Worm (Caenorhabditis elegans) whole organism, L4 larva: Measurements from ENCODE around the gene inso-1.

Source experiments
- F26F4.8 ChIP-seq: fragments of 200-800 bp; sonication (Bioruptor generic); conservative IDR thresholded peaks from 2 replicates; pipeline ENCODE4 v1.3.6; 2022; ENCODE audit warnings: missing genetic modification characterization, missing compliant biosample characterization
- F37D6.2 ChIP-seq: sonication (generic microtip); optimal IDR thresholded peaks from 2 replicates; lab custom pipeline; 2016; ENCODE audit warnings: mild to moderate bottlenecking, missing genetic modification characterization, missing compliant biosample characterization
- R02D3.7 ChIP-seq: fragments of 150-350 bp; sonication (generic microtip); optimal IDR thresholded peaks from 3 replicates; lab custom pipeline; 2014; ENCODE audit warnings: missing biosample characterization, missing genetic modification characterization
- T26A8.4 ChIP-seq: fragments of 200-800 bp; sonication (Bioruptor generic); IDR thresholded peaks from 2 replicates; pipeline ENCODE4 v1.3.6; 2022; ENCODE audit warnings: missing genetic modification characterization, missing compliant biosample characterization
- Y105C5A.15 ChIP-seq: fragments of 200-800 bp; sonication (Bioruptor generic); IDR thresholded peaks from 2 replicates; pipeline ENCODE4 v1.3.6; 2022; ENCODE audit warnings: missing genetic modification characterization, missing compliant biosample characterization
- Y75B8A.6 ChIP-seq: fragments of 200-800 bp; sonication (Bioruptor generic); IDR thresholded peaks from 2 replicates; pipeline ENCODE4 v1.3.6; 2022; ENCODE audit warnings: missing genetic modification reagents, missing genetic modification characterization, missing compliant biosample characterization
- ZK337.2 ChIP-seq: fragments of 200-800 bp; sonication (Bioruptor generic); IDR thresholded peaks from 2 replicates; pipeline ENCODE4 v1.3.6; 2022; ENCODE audit warnings: missing genetic modification reagents, missing genetic modification characterization, missing compliant biosample characterization
- ZK546.5 ChIP-seq, 2 experiments: sonication (generic microtip); optimal IDR thresholded peaks; 2 replicates each; lab custom pipeline; 2017; ENCODE audit warnings: missing biosample characterization in 2 of 2, missing genetic modification characterization in 2 of 2
- aly-2 ChIP-seq: sonication (generic microtip); optimal IDR thresholded peaks from 2 replicates; lab custom pipeline; 2018; ENCODE audit warnings: missing biosample characterization, missing genetic modification characterization
- ama-1 ChIP-seq: fragments of 150-350 bp; optimal IDR thresholded peaks from 2 replicates; lab custom pipeline; 2014; ENCODE audit warnings: inconsistent platforms, mixed read lengths
- attf-4 ChIP-seq: sonication (generic microtip); optimal IDR thresholded peaks from 3 replicates; lab custom pipeline; 2017; ENCODE audit warnings: missing biosample characterization, missing genetic modification characterization
- ceh-20 ChIP-seq: fragments of 200-800 bp; sonication (Bioruptor generic); IDR thresholded peaks from 2 replicates; pipeline ENCODE4 v1.3.6; 2022; ENCODE audit warnings: missing genetic modification reagents, missing genetic modification characterization, missing compliant biosample characterization
- ceh-28 ChIP-seq: fragments of 150-350 bp; optimal IDR thresholded peaks from 2 replicates; lab custom pipeline; 2014; ENCODE audit warnings: missing biosample characterization, missing genetic modification reagents, missing genetic modification characterization
- ceh-32 ChIP-seq: sonication (generic microtip); optimal IDR thresholded peaks from 2 replicates; lab custom pipeline; 2016; ENCODE audit warnings: mild to moderate bottlenecking, missing genetic modification characterization, missing compliant biosample characterization; ENCODE audit not compliant: poor library complexity
- ceh-44 ChIP-seq: fragments of 200-800 bp; sonication (Bioruptor generic); IDR thresholded peaks from 2 replicates; pipeline ENCODE4 v1.3.6; 2022; ENCODE audit warnings: missing genetic modification reagents, missing genetic modification characterization, missing compliant biosample characterization
- ceh-82 ChIP-seq: sonication (generic microtip); optimal IDR thresholded peaks from 2 replicates; lab custom pipeline; 2017; ENCODE audit warnings: missing biosample characterization, missing genetic modification characterization
- daf-16 ChIP-seq, 3 experiments: sonication (generic microtip); optimal IDR thresholded peaks; 2 replicates each; lab custom pipeline; 2016 to 2017; ENCODE audit warnings: missing genetic modification characterization in 3 of 3, missing genetic modification reagents in 3 of 3, mild to moderate bottlenecking in 2 of 3, missing compliant biosample characterization in 2 of 3, missing biosample characterization in 1 of 3, moderate library complexity in 1 of 3
- daf-19 ChIP-seq: fragments of 200-800 bp; sonication (Bioruptor generic); conservative IDR thresholded peaks from 2 replicates; pipeline ENCODE4 v1.3.6; 2022; ENCODE audit warnings: missing genetic modification characterization, missing compliant biosample characterization
- daf-8 ChIP-seq: fragments of 200-800 bp; sonication (Bioruptor generic); IDR thresholded peaks from 2 replicates; pipeline ENCODE4 v1.3.6; 2022; ENCODE audit warnings: missing genetic modification characterization, missing compliant biosample characterization
- dmd-9 ChIP-seq: fragments of 200-800 bp; sonication (Bioruptor generic); IDR thresholded peaks from 2 replicates; pipeline ENCODE4 v1.3.6; 2022; ENCODE audit warnings: missing genetic modification reagents, missing genetic modification characterization, missing compliant biosample characterization
- duxl-1 ChIP-seq: sonication (generic microtip); optimal IDR thresholded peaks from 2 replicates; lab custom pipeline; 2016; ENCODE audit warnings: mild to moderate bottlenecking, missing genetic modification characterization, moderate library complexity, missing compliant biosample characterization; ENCODE audit not compliant: poor library complexity
- egl-43 ChIP-seq: fragments of 200-800 bp; sonication (Bioruptor generic); IDR thresholded peaks from 2 replicates; pipeline ENCODE4 v1.3.6; 2022; ENCODE audit warnings: missing genetic modification reagents, missing genetic modification characterization, missing compliant biosample characterization
- fkh-10 ChIP-seq: fragments of 150-350 bp; optimal IDR thresholded peaks from 2 replicates; lab custom pipeline; 2014; ENCODE audit warnings: missing biosample characterization, missing genetic modification reagents, missing genetic modification characterization
- fos-1 ChIP-seq: fragments of 150-350 bp; optimal IDR thresholded peaks from 2 replicates; lab custom pipeline; 2014; ENCODE audit warnings: missing biosample characterization, missing genetic modification characterization
- gei-8 ChIP-seq: fragments of 200-800 bp; sonication (Bioruptor generic); optimal IDR thresholded peaks from 2 replicates; lab custom pipeline; 2018; ENCODE audit warnings: mild to moderate bottlenecking, missing genetic modification characterization, missing compliant biosample characterization
- hif-1 ChIP-seq, 2 experiments: sonication (generic microtip); optimal IDR thresholded peaks; 2 replicates each; lab custom pipeline; 2016 to 2017; ENCODE audit warnings: missing compliant biosample characterization in 2 of 2, missing genetic modification characterization in 2 of 2, missing genetic modification reagents in 2 of 2, missing genotype in 2 of 2, mild to moderate bottlenecking in 1 of 2
- hlh-11 ChIP-seq: fragments of 200-800 bp; sonication (Bioruptor generic); optimal IDR thresholded peaks from 2 replicates; lab custom pipeline; 2018; ENCODE audit warnings: mild to moderate bottlenecking, missing genetic modification characterization, missing compliant biosample characterization
- hmg-1.1 ChIP-seq: fragments of 200-800 bp; sonication (Bioruptor generic); IDR thresholded peaks from 2 replicates; pipeline ENCODE4 v1.3.6; 2022; ENCODE audit warnings: missing genetic modification reagents, missing genetic modification characterization, missing compliant biosample characterization
- jun-1 ChIP-seq: fragments of 150-350 bp; optimal IDR thresholded peaks from 2 replicates; lab custom pipeline; 2014; ENCODE audit warnings: missing biosample characterization, missing genetic modification reagents, missing genetic modification characterization
- lim-7 ChIP-seq: fragments of 200-800 bp; sonication (Bioruptor generic); IDR thresholded peaks from 2 replicates; pipeline ENCODE4 v1.3.6; 2022; ENCODE audit warnings: missing genetic modification characterization, missing compliant biosample characterization
- lin-13 ChIP-seq: fragments of 150-350 bp; optimal IDR thresholded peaks from 2 replicates; lab custom pipeline; 2014; ENCODE audit warnings: missing biosample characterization, missing genetic modification reagents, missing genetic modification characterization
- lin-38 ChIP-seq: fragments of 200-800 bp; sonication (Bioruptor generic); IDR thresholded peaks from 2 replicates; pipeline ENCODE4 v1.3.6; 2022; ENCODE audit warnings: missing genetic modification reagents, missing genetic modification characterization, missing compliant biosample characterization
- lir-3 ChIP-seq: sonication (generic microtip); optimal IDR thresholded peaks from 2 replicates; lab custom pipeline; 2016; ENCODE audit warnings: mild to moderate bottlenecking, missing genetic modification characterization, missing compliant biosample characterization
- lsy-2 ChIP-seq, 2 experiments: fragments of 150-350 bp in 1 of 2; sonication (generic microtip) in 1 of 2; optimal IDR thresholded peaks; 2 replicates each; lab custom pipeline; 2014 to 2017; ENCODE audit warnings: missing biosample characterization in 2 of 2, missing genetic modification characterization in 2 of 2
- madf-5 ChIP-seq, 2 experiments: fragments of 200-800 bp; sonication (Bioruptor generic); IDR thresholded peaks; 2 replicates each; pipeline ENCODE4 v1.3.6; 2022; ENCODE audit warnings: missing compliant biosample characterization in 2 of 2, missing genetic modification characterization in 2 of 2
- mdt-29 ChIP-seq: fragments of 200-800 bp; sonication (Bioruptor generic); IDR thresholded peaks from 2 replicates; pipeline ENCODE4 v1.3.6; 2022; ENCODE audit warnings: missing genetic modification reagents, missing genetic modification characterization, missing compliant biosample characterization
- nhr-10 ChIP-seq: fragments of 150-350 bp; optimal IDR thresholded peaks from 2 replicates; lab custom pipeline; 2014; ENCODE audit warnings: missing biosample characterization, missing genetic modification characterization
- nhr-102 ChIP-seq: sonication (generic microtip); optimal IDR thresholded peaks from 2 replicates; lab custom pipeline; 2016; ENCODE audit warnings: mild to moderate bottlenecking, missing genetic modification characterization, moderate library complexity, missing compliant biosample characterization
- nhr-11 ChIP-seq: fragments of 150-350 bp; optimal IDR thresholded peaks from 2 replicates; lab custom pipeline; 2014; ENCODE audit warnings: missing biosample characterization, missing genetic modification characterization
- nhr-111 ChIP-seq: fragments of 200-800 bp; sonication (Bioruptor generic); optimal IDR thresholded peaks from 2 replicates; lab custom pipeline; 2018; ENCODE audit warnings: mild to moderate bottlenecking, missing genetic modification characterization, missing compliant biosample characterization
- nhr-237 ChIP-seq: sonication (generic microtip); optimal IDR thresholded peaks from 2 replicates; lab custom pipeline; 2017; ENCODE audit warnings: missing biosample characterization, missing genetic modification characterization
- nhr-25 ChIP-seq: sonication (generic microtip); optimal IDR thresholded peaks from 2 replicates; lab custom pipeline; 2017; ENCODE audit warnings: missing genetic modification characterization, mild to moderate bottlenecking, missing compliant biosample characterization, antibody characterized with exemption, moderate library complexity, borderline replicate concordance; ENCODE audit not compliant: insufficient read depth
- nhr-41 ChIP-seq: fragments of 200-800 bp; sonication (Bioruptor generic); IDR thresholded peaks from 2 replicates; pipeline ENCODE4 v1.3.6; 2022; ENCODE audit warnings: missing genetic modification reagents, missing genetic modification characterization, missing compliant biosample characterization
- nhr-6 ChIP-seq: fragments of 150-350 bp; optimal IDR thresholded peaks from 2 replicates; lab custom pipeline; 2014; ENCODE audit warnings: missing biosample characterization, missing genetic modification characterization
- nhr-76 ChIP-seq: fragments of 150-350 bp; optimal IDR thresholded peaks from 2 replicates; lab custom pipeline; 2014; ENCODE audit warnings: missing biosample characterization, missing genetic modification characterization
- nhr-77 ChIP-seq: fragments of 150-350 bp; optimal IDR thresholded peaks from 2 replicates; lab custom pipeline; 2014; ENCODE audit warnings: missing biosample characterization, missing genetic modification characterization
- sdz-12 ChIP-seq: fragments of 200-800 bp; sonication (Bioruptor generic); optimal IDR thresholded peaks from 2 replicates; lab custom pipeline; 2018; ENCODE audit warnings: mild to moderate bottlenecking, missing genetic modification characterization, missing compliant biosample characterization
- skn-1 ChIP-seq: fragments of 150-350 bp; optimal IDR thresholded peaks from 2 replicates; lab custom pipeline; 2014; ENCODE audit warnings: missing biosample characterization, missing genetic modification characterization
- snpc-1.2 ChIP-seq: fragments of 200-800 bp; sonication (Bioruptor generic); IDR thresholded peaks from 2 replicates; pipeline ENCODE4 v1.3.6; 2022; ENCODE audit warnings: missing genetic modification reagents, missing genetic modification characterization, missing compliant biosample characterization
- snpc-4 ChIP-seq: fragments of 150-350 bp; optimal IDR thresholded peaks from 2 replicates; lab custom pipeline; 2014; ENCODE audit warnings: missing biosample characterization, missing genetic modification characterization
- tag-97 ChIP-seq: fragments of 200-800 bp; sonication (Bioruptor generic); IDR thresholded peaks from 2 replicates; pipeline ENCODE4 v1.3.6; 2022; ENCODE audit warnings: missing genetic modification characterization, missing compliant biosample characterization
- zip-2 ChIP-seq: fragments of 150-350 bp; optimal IDR thresholded peaks from 2 replicates; lab custom pipeline; 2014; ENCODE audit warnings: missing biosample characterization, missing genetic modification characterization
- ztf-7 ChIP-seq: fragments of 150-350 bp; optimal IDR thresholded peaks from 2 replicates; lab custom pipeline; 2014; ENCODE audit warnings: missing biosample characterization, missing genetic modification characterization

Gene inso-1

DNA sequence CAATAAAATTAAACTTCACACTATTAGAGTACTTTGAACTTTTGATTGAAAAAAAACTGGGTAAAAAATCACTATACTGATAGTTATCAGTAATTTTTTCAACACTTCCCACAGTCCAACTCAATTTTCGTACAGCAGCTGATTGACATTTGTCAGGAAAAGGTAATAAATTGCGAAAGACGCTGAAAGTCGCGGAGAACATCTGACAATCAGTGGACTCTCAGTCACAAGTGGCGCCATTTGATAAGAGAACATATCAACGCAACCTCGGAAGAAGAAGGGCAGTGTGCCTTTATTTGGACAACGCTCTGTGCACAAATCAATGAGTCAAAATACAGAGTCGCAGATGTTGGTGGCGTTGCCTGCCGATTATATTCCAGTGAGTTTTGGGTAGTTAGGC is 27.4 kb upstream of the inso-1 start, which contains the start of gene C52B11.5 (continued):
- no peak for TF ChIP-seq snpc-4 (tag; lab: Kevin White, UChicago)
- TF ChIP-seq F26F4.8 (GFP tag; lab: Robert Waterston, UW), result no peak
- no peak for TF ChIP-seq gei-8 (GFP tag; lab: Kevin White, UChicago)
- no peak for TF ChIP-seq daf-19 (GFP tag; lab: Robert Waterston, UW)
- TF ChIP-seq skn-1 (tag; lab: Kevin White, UChicago), result no peak
- TF ChIP-seq duxl-1, result no peak
- no peak for TF ChIP-seq nhr-102 (tag; lab: Kevin White, UChicago)
- TF ChIP-seq daf-16 (GFP tag; optimal IDR thresholded peaks at IDR 0.05; lab: Kevin White, UChicago), result peak in 1 of 2 experiments; percentile 35
- peak; percentile 87 for TF ChIP-seq daf-16 (tag; optimal IDR thresholded peaks at IDR 0.05; lab: Kevin White, UChicago)
- TF ChIP-seq snpc-1.2, result no peak
- TF ChIP-seq fkh-10, result no peak
- TF ChIP-seq zip-2 (tag; lab: Kevin White, UChicago), result no peak
- no peak for TF ChIP-seq nhr-237
- no peak for TF ChIP-seq ceh-28 (tag; lab: Kevin White, UChicago)
- no peak for TF ChIP-seq madf-5 (GFP tag; IDR thresholded peaks at IDR 0.05; lab: Robert Waterston, UW)
- TF ChIP-seq jun-1 (tag; lab: Kevin White, UChicago), result no peak
- no peak for TF ChIP-seq tag-97 (GFP tag; lab: Robert Waterston, UW)
- TF ChIP-seq mdt-29 (GFP tag; lab: Robert Waterston, UW), result peak; percentile 71
- TF ChIP-seq hmg-1.1 (GFP tag; lab: Robert Waterston, UW), result no peak
- TF ChIP-seq hif-1 (tag; optimal IDR thresholded peaks at IDR 0.05; lab: Kevin White, UChicago), result no peak
- TF ChIP-seq hlh-11 (tag; lab: Kevin White, UChicago), result peak; percentile 97
- TF ChIP-seq nhr-10 (tag; lab: Kevin White, UChicago), result peak; percentile 49
- no peak for TF ChIP-seq lin-38 (GFP tag; lab: Robert Waterston, UW)
- no peak for TF ChIP-seq ceh-32 (tag; lab: Kevin White, UChicago)
- TF ChIP-seq egl-43 (GFP tag; lab: Robert Waterston, UW), result no peak
- TF ChIP-seq ZK546.5 (tag; optimal IDR thresholded peaks at IDR 0.05; lab: Kevin White, UChicago), result no peak
- TF ChIP-seq nhr-111 (GFP tag; lab: Kevin White, UChicago), result no peak
- TF ChIP-seq sdz-12 (GFP tag; lab: Kevin White, UChicago), result no peak
- TF ChIP-seq daf-8, result no peak
- no peak for TF ChIP-seq attf-4 (tag; lab: Kevin White, UChicago)
- TF ChIP-seq ZK337.2, result no peak
- TF ChIP-seq lir-3 (tag; lab: Kevin White, UChicago), result no peak
- no peak for TF ChIP-seq ama-1
- TF ChIP-seq ceh-44, result no peak
- no peak for TF ChIP-seq lsy-2 (tag; optimal IDR thresholded peaks at IDR 0.05; lab: Kevin White, UChicago)
- TF ChIP-seq R02D3.7 (tag; lab: Kevin White, UChicago), result no peak
- no peak for TF ChIP-seq nhr-76 (tag; lab: Kevin White, UChicago)
- no peak for TF ChIP-seq aly-2 (tag; lab: Kevin White, UChicago)
- no peak for TF ChIP-seq dmd-9 (GFP tag; lab: Robert Waterston, UW)
- TF ChIP-seq nhr-77 (tag; lab: Kevin White, UChicago), result peak; percentile 79
- no peak for TF ChIP-seq Y75B8A.6 (GFP tag; lab: Robert Waterston, UW)
- TF ChIP-seq nhr-6, result peak; percentile 48
- no peak for TF ChIP-seq T26A8.4 (GFP tag; lab: Robert Waterston, UW)
- no peak for TF ChIP-seq F37D6.2 (tag; lab: Kevin White, UChicago)
- no peak for TF ChIP-seq fos-1 (tag; lab: Kevin White, UChicago)
- TF ChIP-seq Y105C5A.15 (GFP tag; lab: Robert Waterston, UW), result 0 out of 2 replicates have a peak, but pooled peaks have one; percentile 31
- no peak for TF ChIP-seq ceh-20
- TF ChIP-seq ceh-82 (tag; lab: Kevin White, UChicago), result no peak
- no peak for TF ChIP-seq lim-7
- no peak for TF ChIP-seq ztf-7 (tag; lab: Kevin White, UChicago)
- TF ChIP-seq nhr-41, result peak; percentile 82
- TF ChIP-seq lin-13 (GFP tag; lab: Kevin White, UChicago), result no peak
- no peak for TF ChIP-seq nhr-11 (tag; lab: Kevin White, UChicago)
- no peak for TF ChIP-seq nhr-25
